Worm (Caenorhabditis elegans) whole organism, early embryonic: ENCODE results near the gene T24H10.4.
A peak's percentile ranks its signal among the peaks of the same experiment; 100 is the strongest.

Experiments
- B0310.2 ChIP-seq: sonication (generic microtip); optimal IDR thresholded peaks from 2 replicates; lab custom pipeline; 2016; ENCODE audit warnings: mild to moderate bottlenecking, missing genetic modification characterization, missing compliant biosample characterization
- F13C5.2 ChIP-seq: sonication (generic microtip); optimal IDR thresholded peaks from 2 replicates; lab custom pipeline; 2017; ENCODE audit warnings: mild to moderate bottlenecking, missing genetic modification characterization, inconsistent platforms, missing compliant biosample characterization
- aly-1 ChIP-seq: sonication (generic microtip); optimal IDR thresholded peaks from 2 replicates; lab custom pipeline; 2016; ENCODE audit warnings: missing genetic modification characterization, missing compliant biosample characterization
- ama-1 ChIP-seq: fragments of 150-350 bp; optimal IDR thresholded peaks from 2 replicates; lab custom pipeline; 2014
- ceh-13 ChIP-seq: fragments of 200-800 bp; sonication (Bioruptor generic); optimal IDR thresholded peaks from 2 replicates; lab custom pipeline; 2018; ENCODE audit warnings: mild to moderate bottlenecking, missing genetic modification characterization, missing compliant biosample characterization
- ceh-36 ChIP-seq: sonication (generic microtip); optimal IDR thresholded peaks from 2 replicates; lab custom pipeline; 2016; ENCODE audit warnings: missing genetic modification characterization, inconsistent platforms, missing compliant biosample characterization
- ets-7 ChIP-seq: sonication (generic microtip); optimal IDR thresholded peaks from 2 replicates; lab custom pipeline; 2016; ENCODE audit warnings: missing genotype, missing genetic modification characterization, missing compliant biosample characterization
- flt-1 ChIP-seq: fragments of 200-800 bp; sonication (Bioruptor generic); IDR thresholded peaks from 2 replicates; pipeline ENCODE4 v1.3.6; 2022; ENCODE audit warnings: missing genetic modification characterization, missing compliant biosample characterization
- hmbx-1 ChIP-seq: sonication (generic microtip); optimal IDR thresholded peaks from 2 replicates; lab custom pipeline; 2016; ENCODE audit warnings: mild to moderate bottlenecking, missing genetic modification characterization, missing compliant biosample characterization
- hmg-4 ChIP-seq: fragments of 200-800 bp; sonication (Bioruptor generic); optimal IDR thresholded peaks from 2 replicates; lab custom pipeline; 2018; ENCODE audit warnings: mild to moderate bottlenecking, missing genetic modification characterization, missing compliant biosample characterization
- hnd-1 ChIP-seq: sonication (generic microtip); optimal IDR thresholded peaks from 2 replicates; lab custom pipeline; 2016; ENCODE audit warnings: missing genetic modification characterization, missing compliant biosample characterization
- pes-1 ChIP-seq: fragments of 200-800 bp; sonication (Bioruptor generic); IDR thresholded peaks from 2 replicates; pipeline ENCODE4 v1.3.6; 2022; ENCODE audit warnings: missing genetic modification reagents, missing genetic modification characterization, missing compliant biosample characterization
- scrt-1 ChIP-seq: fragments of 200-800 bp; sonication (Bioruptor generic); IDR thresholded peaks from 2 replicates; pipeline ENCODE4 v1.3.6; 2022; ENCODE audit warnings: missing genetic modification characterization, missing compliant biosample characterization
- sea-1 ChIP-seq: fragments of 200-800 bp; sonication (Bioruptor generic); conservative IDR thresholded peaks from 2 replicates; pipeline ENCODE4 v1.3.6; 2022; ENCODE audit warnings: missing genetic modification characterization, missing compliant biosample characterization
- tbx-11 ChIP-seq: fragments of 200-800 bp; sonication (Bioruptor generic); IDR thresholded peaks from 2 replicates; pipeline ENCODE4 v1.3.6; 2022; ENCODE audit warnings: missing genetic modification characterization, missing compliant biosample characterization
- tbx-37 ChIP-seq: fragments of 200-800 bp; sonication (Bioruptor generic); conservative IDR thresholded peaks from 2 replicates; pipeline ENCODE4 v1.3.6; 2022; ENCODE audit warnings: missing genetic modification reagents, missing genetic modification characterization, missing compliant biosample characterization
- tra-4 ChIP-seq: sonication (generic microtip); optimal IDR thresholded peaks from 2 replicates; lab custom pipeline; 2017; ENCODE audit warnings: missing genetic modification characterization, missing compliant biosample characterization

The T24H10.4 gene

ce11 chrII:9127379-9127778, 18.0 kb downstream of the T24H10.4 start:
- TF ChIP-seq tbx-37 (no peak), hmbx-1 (no peak), scrt-1 (GFP tag; lab: Robert Waterston, UW) (no peak), ets-7 (no peak), hnd-1 (no peak)

ce11 chrII:9128132-9128531, 18.8 kb downstream of the T24H10.4 start:
- no peak for TF ChIP-seq F13C5.2 (tag; lab: Kevin White, UChicago)
- no peak for TF ChIP-seq flt-1 (GFP tag; lab: Robert Waterston, UW)
- no peak for TF ChIP-seq ceh-13 (GFP tag; lab: Kevin White, UChicago)
- no peak for TF ChIP-seq scrt-1 (GFP tag; lab: Robert Waterston, UW)
- TF ChIP-seq hnd-1: no peak
- TF ChIP-seq pes-1 (GFP tag; lab: Robert Waterston, UW): no peak
- no peak for TF ChIP-seq tra-4 (tag; lab: Kevin White, UChicago)
- no peak for TF ChIP-seq aly-1
- TF ChIP-seq tbx-11: no peak
- TF ChIP-seq ets-7: no peak
- no peak for TF ChIP-seq ama-1 (lab: Kevin White, UChicago)

ce11 chrII:9130339-9130738, 21.0 kb downstream of the T24H10.4 start:
- TF ChIP-seq tra-4 (tag; lab: Kevin White, UChicago) (no peak), scrt-1 (GFP tag; lab: Robert Waterston, UW) (no peak), hnd-1 (no peak), ceh-36 (tag; lab: Kevin White, UChicago) (peak; percentile 19), ama-1 (lab: Kevin White, UChicago) (no peak)

DNA sequence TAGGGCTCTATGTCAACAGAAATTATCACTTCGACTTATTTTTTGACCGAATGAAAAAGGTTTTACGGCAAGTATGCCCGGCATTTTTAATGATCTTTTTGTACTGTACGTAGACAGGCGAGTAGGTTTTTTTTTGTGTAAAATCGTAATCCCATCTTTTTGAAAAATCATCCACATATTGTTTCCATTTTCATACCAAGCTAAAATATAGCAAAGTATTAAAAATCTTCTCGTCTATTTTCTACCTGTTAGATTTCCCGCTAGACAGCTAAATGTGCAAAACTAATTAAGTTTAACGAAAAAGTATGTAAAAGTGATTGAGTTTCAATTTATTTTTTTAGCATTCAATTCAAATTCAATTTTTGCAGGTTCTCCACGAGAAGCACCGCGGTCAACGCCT, 22.0 kb downstream of the T24H10.4 start, which contains the start of gene C16D2.1:
C16D2.1 (plus strand) TSS at position 301 of the 400 bp plus-strand sequence.
- TF ChIP-seq tra-4 (tag; lab: Kevin White, UChicago) (no peak), sea-1 (no peak), tbx-37 (no peak), tbx-11 (no peak), hnd-1 (no peak), flt-1 (GFP tag; lab: Robert Waterston, UW) (no peak), ama-1 (lab: Kevin White, UChicago) (no peak), ceh-13 (GFP tag; lab: Kevin White, UChicago) (no peak), ets-7 (no peak), B0310.2 (tag; lab: Kevin White, UChicago) (no peak), scrt-1 (GFP tag; lab: Robert Waterston, UW) (no peak), hmg-4 (no peak)

DNA sequence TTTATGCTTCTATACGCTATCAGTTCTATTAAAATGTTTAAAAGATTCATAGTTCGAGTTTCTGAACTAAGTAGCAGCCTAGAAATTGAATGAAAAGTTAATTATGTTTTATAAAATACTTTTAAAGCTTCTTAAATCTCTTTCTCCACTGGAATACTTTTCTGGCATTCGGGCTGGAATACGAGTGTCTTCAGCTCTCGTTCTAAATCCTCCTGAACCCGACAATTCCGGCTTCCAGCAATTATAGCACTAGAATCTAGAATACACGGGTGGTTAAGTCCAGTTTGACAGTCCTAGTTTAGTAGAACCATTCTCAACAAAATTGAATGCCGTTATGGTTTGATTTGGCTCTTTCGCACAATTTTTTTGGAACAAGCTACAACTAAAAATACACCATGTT, 23.0 kb downstream of the T24H10.4 start:
- TF ChIP-seq tbx-37 (no peak), flt-1 (GFP tag; lab: Robert Waterston, UW) (no peak), B0310.2 (tag; lab: Kevin White, UChicago) (no peak), pes-1 (GFP tag; lab: Robert Waterston, UW) (no peak)

- no peak for TF ChIP-seq aly-1
- no peak for TF ChIP-seq flt-1 (GFP tag; lab: Robert Waterston, UW)
- no peak for TF ChIP-seq hmbx-1
- no peak for TF ChIP-seq hmg-4
- TF ChIP-seq tra-4 (tag; lab: Kevin White, UChicago): no peak
- TF ChIP-seq F13C5.2 (tag; lab: Kevin White, UChicago): no peak
- TF ChIP-seq B0310.2 (tag; lab: Kevin White, UChicago): no peak
- TF ChIP-seq tbx-37: no peak
- no peak for TF ChIP-seq tbx-11
- no peak for TF ChIP-seq scrt-1 (GFP tag; lab: Robert Waterston, UW)
- TF ChIP-seq pes-1 (GFP tag; lab: Robert Waterston, UW): no peak
- no peak for TF ChIP-seq sea-1
- TF ChIP-seq ama-1 (lab: Kevin White, UChicago): no peak
- TF ChIP-seq ets-7: no peak
Observed at ce11 chrII:9135878-9136277, 26.5 kb downstream of the T24H10.4 start, which contains the start of gene nlp-78. TSS of gene nlp-78 (plus strand) at chrII:9136178.

DNA sequence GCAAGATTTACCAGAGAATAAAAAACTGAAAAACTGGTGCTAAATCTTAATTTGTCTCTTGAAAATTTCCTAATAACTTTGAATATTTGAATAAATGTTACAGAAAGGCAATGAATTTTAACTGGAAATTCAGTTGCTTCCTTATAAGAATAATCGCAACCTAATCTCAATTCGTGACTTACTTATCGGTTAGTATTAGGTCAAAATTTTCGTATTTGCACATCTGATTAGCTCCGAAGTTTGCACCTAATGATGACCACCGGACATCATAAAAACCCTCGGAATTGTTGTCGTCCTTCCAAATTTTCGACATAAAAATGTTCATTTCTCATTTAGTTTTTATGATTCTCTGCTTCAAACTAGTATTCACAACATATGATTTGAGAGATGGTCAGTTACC, 28.5 kb downstream of the T24H10.4 start, which contains the start of gene C16D2.3:
C16D2.3 (plus strand) TSS at position 301 of the 400 bp plus-strand sequence.
- no peak for TF ChIP-seq tbx-11
- TF ChIP-seq sea-1: no peak
- TF ChIP-seq ama-1 (lab: Kevin White, UChicago): no peak
- no peak for TF ChIP-seq scrt-1 (GFP tag; lab: Robert Waterston, UW)
- no peak for TF ChIP-seq hmg-4
- no peak for TF ChIP-seq hmbx-1
- TF ChIP-seq ceh-13 (GFP tag; lab: Kevin White, UChicago): no peak
- no peak for TF ChIP-seq tbx-37
- TF ChIP-seq B0310.2 (tag; lab: Kevin White, UChicago): no peak

ce11 chrII:9139172-9139700, 29.9 kb downstream of the T24H10.4 start, which contains the start of gene Y9C2UA.1:
TSS of gene Y9C2UA.1 (plus strand) at chrII:9139650.
- TF ChIP-seq flt-1 (GFP tag; lab: Robert Waterston, UW) (no peak), ceh-13 (GFP tag; lab: Kevin White, UChicago) (no peak)

DNA sequence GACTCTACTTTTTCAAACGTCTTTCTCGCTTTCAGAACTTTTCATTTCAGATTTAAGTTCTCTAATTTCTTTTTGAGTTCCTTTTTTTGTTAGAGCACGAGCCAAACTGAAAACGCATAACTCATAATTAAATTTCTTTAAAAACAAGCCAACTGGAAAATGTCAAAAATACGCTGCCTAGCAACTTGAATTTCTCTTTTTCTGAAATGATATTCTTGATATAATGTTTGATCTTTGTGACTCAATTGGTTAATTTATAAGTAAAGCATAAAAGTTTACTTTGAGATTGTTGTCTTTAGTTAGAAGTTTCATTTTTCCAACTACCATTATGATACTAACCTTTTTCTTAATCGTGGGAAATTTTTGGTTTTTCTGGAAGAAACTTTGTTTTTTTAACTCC, 31.8 kb downstream of the T24H10.4 start:
- no peak for TF ChIP-seq F13C5.2 (tag; lab: Kevin White, UChicago)
- no peak for TF ChIP-seq pes-1 (GFP tag; lab: Robert Waterston, UW)
- TF ChIP-seq tbx-11: no peak
- no peak for TF ChIP-seq ama-1 (lab: Kevin White, UChicago)
- no peak for TF ChIP-seq hmg-4
- no peak for TF ChIP-seq tra-4 (tag; lab: Kevin White, UChicago)
- TF ChIP-seq B0310.2 (tag; lab: Kevin White, UChicago): no peak
- no peak for TF ChIP-seq ets-7
- no peak for TF ChIP-seq scrt-1 (GFP tag; lab: Robert Waterston, UW)
- no peak for TF ChIP-seq tbx-37
- TF ChIP-seq flt-1 (GFP tag; lab: Robert Waterston, UW): no peak
- no peak for TF ChIP-seq sea-1
- no peak for TF ChIP-seq ceh-13 (GFP tag; lab: Kevin White, UChicago)
- TF ChIP-seq aly-1: no peak
- TF ChIP-seq hmbx-1: no peak
- TF ChIP-seq ceh-36 (tag; lab: Kevin White, UChicago): no peak
- no peak for TF ChIP-seq hnd-1
